Worm (Caenorhabditis elegans): ENCODE measurements around the gene F23D12.4.

Gene F23D12.4

DNA sequence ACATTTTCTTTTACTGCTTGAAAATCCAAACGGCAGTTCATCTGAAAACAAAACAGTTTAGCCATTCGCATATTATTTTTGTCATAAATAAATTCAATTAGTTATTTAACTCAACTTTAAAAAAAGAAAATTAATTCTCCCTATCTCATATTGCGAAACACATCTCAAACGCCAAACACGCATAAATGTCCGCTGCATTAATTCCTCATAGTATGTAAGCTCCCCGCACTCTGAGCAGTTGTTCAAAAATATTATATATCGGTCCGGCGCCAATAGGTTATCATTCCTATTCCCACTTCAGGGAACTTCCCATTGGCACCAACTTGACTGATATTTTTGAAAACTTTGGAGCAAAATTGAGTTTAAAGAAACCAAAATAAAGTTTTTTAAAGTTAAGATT, 33.4 kb downstream of the F23D12.4 start:
- TF ChIP-seq zip-4 (GFP tag; optimal IDR thresholded peaks at IDR 0.05), result peak; percentile 72
- no peak for TF ChIP-seq sptf-1 (tag; optimal IDR thresholded peaks at IDR 0.05)
- peak; percentile 82 for TF ChIP-seq dsc-1 (tag; optimal IDR thresholded peaks at IDR 0.05)
- no peak for TF ChIP-seq fkh-4 (tag; optimal IDR thresholded peaks at IDR 0.05; ENCODE audit: borderline replicate concordance)
- TF ChIP-seq pax-3 (tag; optimal IDR thresholded peaks at IDR 0.05), result peak; percentile 32
- TF ChIP-seq snpc-4 (tag; optimal IDR thresholded peaks at IDR 0.05), result peak; percentile 98
- TF ChIP-seq nhr-85 (tag), result no peak
- peak; percentile 42 for TF ChIP-seq unc-86 (tag; optimal IDR thresholded peaks at IDR 0.05)
- no peak for TF ChIP-seq pag-3 (tag; optimal IDR thresholded peaks at IDR 0.05; ENCODE audit: borderline replicate concordance, insufficient read depth)
- TF ChIP-seq mdl-1 (tag; optimal IDR thresholded peaks at IDR 0.05), result no peak
- TF ChIP-seq ceh-63 (GFP tag; optimal IDR thresholded peaks at IDR 0.05), result no peak
- TF ChIP-seq ama-1 (optimal IDR thresholded peaks at IDR 0.05), result no peak
- no peak for TF ChIP-seq ztf-4 (tag; optimal IDR thresholded peaks at IDR 0.05)
- TF ChIP-seq nhr-12 (tag; optimal IDR thresholded peaks at IDR 0.05), result no peak
- TF ChIP-seq sox-4 (tag; optimal IDR thresholded peaks at IDR 0.05), result peak; percentile 64
- TF ChIP-seq egl-13 (tag; optimal IDR thresholded peaks at IDR 0.05), result peak; percentile 90
- peak; percentile 22 to 41 (median 34) for TF ChIP-seq ceh-82 (tag; optimal IDR thresholded peaks at IDR 0.05)
- TF ChIP-seq lin-13 (GFP tag; optimal IDR thresholded peaks at IDR 0.05), result no peak
- no peak for TF ChIP-seq egl-27 (tag; optimal IDR thresholded peaks at IDR 0.05)
- peak; percentile 26 for TF ChIP-seq nhr-20 (tag; optimal IDR thresholded peaks at IDR 0.05)
- no peak for TF ChIP-seq nhr-84 (tag; optimal IDR thresholded peaks at IDR 0.05)
- peak; percentile 27 for TF ChIP-seq xbp-1 (tag; optimal IDR thresholded peaks at IDR 0.05)
- TF ChIP-seq Y116A8C.19 (tag; optimal IDR thresholded peaks at IDR 0.05; ENCODE audit: borderline replicate concordance), result no peak
- no peak for TF ChIP-seq mab-9 (GFP tag; IDR thresholded peaks at IDR 0.05)
- peak; percentile 28 for TF ChIP-seq lir-3 (tag; optimal IDR thresholded peaks at IDR 0.05; ENCODE audit: poor library complexity)
- TF ChIP-seq aha-1 (tag; optimal IDR thresholded peaks at IDR 0.05), result no peak
- TF ChIP-seq nhr-90 (tag; optimal IDR thresholded peaks at IDR 0.05; ENCODE audit: poor library complexity), result no peak
- TF ChIP-seq jun-1 (tag; optimal IDR thresholded peaks at IDR 0.05), result peak; percentile 33
- no peak for TF ChIP-seq elt-3 (tag; optimal IDR thresholded peaks at IDR 0.05)
- no peak for TF ChIP-seq fkh-10 (GFP tag; optimal IDR thresholded peaks at IDR 0.05)
- no peak for TF ChIP-seq zag-1 (tag; optimal IDR thresholded peaks at IDR 0.05)
- no peak for TF ChIP-seq pqm-1 (tag; optimal IDR thresholded peaks at IDR 0.05)
- no peak for TF ChIP-seq mef-2 (tag; optimal IDR thresholded peaks at IDR 0.05)
- peak; percentile 67 for TF ChIP-seq swsn-7 (tag; optimal IDR thresholded peaks at IDR 0.05)
- TF ChIP-seq efl-1 (optimal IDR thresholded peaks at IDR 0.05), result no peak
- TF ChIP-seq efl-1 (GFP tag; optimal IDR thresholded peaks at IDR 0.05 in 1 of 2), result no peak
- peak; percentile 76 for TF ChIP-seq nhr-47 (tag; optimal IDR thresholded peaks at IDR 0.05)
- no peak for TF ChIP-seq hpl-2 (GFP tag; optimal IDR thresholded peaks at IDR 0.05)
- TF ChIP-seq ceh-8 (GFP tag; optimal IDR thresholded peaks at IDR 0.05), result no peak
- no peak for TF ChIP-seq vab-15 (tag; optimal IDR thresholded peaks at IDR 0.05)
- no peak for TF ChIP-seq sup-37 (GFP tag; optimal IDR thresholded peaks at IDR 0.05)
- peak; percentile 36 for TF ChIP-seq skn-1 (tag; optimal IDR thresholded peaks at IDR 0.05)
- peak; percentile 61 for TF ChIP-seq fkh-8 (tag; optimal IDR thresholded peaks at IDR 0.05)
- TF ChIP-seq mep-1 (tag; optimal IDR thresholded peaks at IDR 0.05), result no peak
- peak; percentile 23 to 42 for TF ChIP-seq lsy-2 (tag; optimal IDR thresholded peaks at IDR 0.05)
- peak; percentile 31 for TF ChIP-seq lin-14 (GFP tag; optimal IDR thresholded peaks at IDR 0.05)
- TF ChIP-seq C16A3.4 (tag; optimal IDR thresholded peaks at IDR 0.05), result no peak
- TF ChIP-seq blmp-1 (tag; optimal IDR thresholded peaks at IDR 0.05), result no peak
- TF ChIP-seq unc-98 (GFP tag; IDR thresholded peaks at IDR 0.05), result no peak
- no peak for TF ChIP-seq ces-1 (GFP tag; optimal IDR thresholded peaks at IDR 0.05)
- no peak for TF ChIP-seq nhr-28 (tag; optimal IDR thresholded peaks at IDR 0.05)
- no peak for TF ChIP-seq nhr-77 (tag; optimal IDR thresholded peaks at IDR 0.05)
- TF ChIP-seq dpl-1 (GFP tag; optimal IDR thresholded peaks at IDR 0.05), result no peak
- no peak for TF ChIP-seq hlh-17 (GFP tag; optimal IDR thresholded peaks at IDR 0.05; ENCODE audit: borderline replicate concordance)
